Worm (Caenorhabditis elegans) whole organism, late embryonic: ENCODE measurements around the gene metl-9.

Experiments
- ama-1 ChIP-seq: fragments of 150-350 bp; optimal IDR thresholded peaks from 2 replicates; lab custom pipeline; 2014
- che-1 ChIP-seq: sonication (generic microtip); optimal IDR thresholded peaks from 2 replicates; lab custom pipeline; 2016; ENCODE audit warnings: mild to moderate bottlenecking, missing genetic modification characterization, missing compliant biosample characterization
- dve-1 ChIP-seq: sonication (generic microtip); optimal IDR thresholded peaks from 2 replicates; lab custom pipeline; 2017; ENCODE audit warnings: antibody characterized with exemption, mild to moderate bottlenecking, missing genetic modification characterization, missing compliant biosample characterization
- ets-4 ChIP-seq: sonication (generic microtip); optimal IDR thresholded peaks from 2 replicates; lab custom pipeline; 2016; ENCODE audit warnings: missing genetic modification characterization, missing compliant biosample characterization
- hlh-30 ChIP-seq: sonication (generic microtip); optimal IDR thresholded peaks from 2 replicates; lab custom pipeline; 2017; ENCODE audit warnings: antibody characterized with exemption, missing genetic modification characterization, missing compliant biosample characterization; ENCODE audit not compliant: insufficient read depth
- hlh-6 ChIP-seq: sonication (generic microtip); optimal IDR thresholded peaks from 2 replicates; lab custom pipeline; 2016; ENCODE audit warnings: missing genotype, missing genetic modification characterization, missing compliant biosample characterization
- hlh-8 ChIP-seq: sonication (generic microtip); optimal IDR thresholded peaks from 2 replicates; lab custom pipeline; 2016; ENCODE audit warnings: missing genotype, missing genetic modification characterization, missing compliant biosample characterization
- npax-4 ChIP-seq: sonication (generic microtip); optimal IDR thresholded peaks from 2 replicates; lab custom pipeline; 2016; ENCODE audit warnings: missing genetic modification characterization, missing compliant biosample characterization
- pag-3 ChIP-seq: sonication (generic microtip); optimal IDR thresholded peaks from 2 replicates; lab custom pipeline; 2016; ENCODE audit warnings: missing compliant biosample characterization, missing genetic modification characterization, borderline replicate concordance
- pha-4 ChIP-seq: fragments of 150-350 bp; optimal IDR thresholded peaks from 2 replicates; lab custom pipeline; 2018; ENCODE audit warnings: missing biosample characterization, missing genetic modification reagents, missing genetic modification characterization
- rnt-1 ChIP-seq: sonication (generic microtip); optimal IDR thresholded peaks from 2 replicates; lab custom pipeline; 2016; ENCODE audit warnings: missing genetic modification characterization, missing compliant biosample characterization
- sox-4 ChIP-seq: sonication (generic microtip); optimal IDR thresholded peaks from 2 replicates; lab custom pipeline; 2017; ENCODE audit warnings: mild to moderate bottlenecking, missing genetic modification characterization, inconsistent platforms, missing compliant biosample characterization
- tbx-7 ChIP-seq: sonication (generic microtip); optimal IDR thresholded peaks from 2 replicates; lab custom pipeline; 2016; ENCODE audit warnings: missing genotype, missing genetic modification characterization, missing compliant biosample characterization
- zip-5 ChIP-seq: sonication (generic microtip); optimal IDR thresholded peaks from 2 replicates; lab custom pipeline; 2016; ENCODE audit warnings: missing genetic modification characterization, missing compliant biosample characterization

ce11 chrX:5213565-5213964 is 34.6 kb upstream of the metl-9 start:
- TF ChIP-seq npax-4 (tag; lab: Kevin White, UChicago) (no peak), zip-5 (no peak), che-1 (tag; lab: Kevin White, UChicago) (no peak), pha-4 (no peak), hlh-8 (tag; lab: Kevin White, UChicago) (no peak), ets-4 (tag; lab: Kevin White, UChicago) (no peak), pag-3 (no peak), rnt-1 (tag; lab: Kevin White, UChicago) (no peak), hlh-6 (tag; lab: Kevin White, UChicago) (no peak), hlh-30 (no peak), sox-4 (no peak), tbx-7 (tag; lab: Kevin White, UChicago) (no peak), dve-1 (tag; lab: Kevin White, UChicago) (no peak), ama-1 (no peak)
